Fruit fly (Drosophila melanogaster) whole organism, embryonic: ENCODE measurements around the gene Spn28Dc.
A peak's percentile ranks its signal among the peaks of the same experiment; 100 is the strongest.

Source experiments
- Bdp1 ChIP-seq: fragments of 200-800 bp; sonication (Bioruptor generic); optimal IDR thresholded peaks from 3 replicates; lab custom pipeline; 2016; ENCODE audit warnings: missing biosample characterization, missing genetic modification characterization
- C15 ChIP-seq: fragments of 200-800 bp; sonication (Bioruptor generic); IDR thresholded peaks from 3 replicates; pipeline ENCODE4 v1.3.6; 2022; ENCODE audit warnings: missing biosample characterization, missing genetic modification characterization
- CG10543 ChIP-seq: fragments of 200-800 bp; sonication (Bioruptor generic); optimal IDR thresholded peaks from 3 replicates; lab custom pipeline; 2017; ENCODE audit warnings: missing biosample characterization, mild to moderate bottlenecking, missing genetic modification characterization, moderate library complexity
- CG11504 ChIP-seq: fragments of 200-800 bp; sonication (Bioruptor generic); optimal IDR thresholded peaks from 3 replicates; lab custom pipeline; 2019; ENCODE audit warnings: missing biosample characterization, mild to moderate bottlenecking, missing genetic modification characterization, moderate library complexity
- CG11696 ChIP-seq: fragments of 200-800 bp; sonication (Bioruptor generic); IDR thresholded peaks from 2 replicates; pipeline ENCODE4 v1.3.6; 2022; ENCODE audit warnings: missing biosample characterization, missing genetic modification characterization
- CG12219 ChIP-seq: fragments of 200-800 bp; sonication (Bioruptor generic); optimal IDR thresholded peaks from 3 replicates; lab custom pipeline; 2018; ENCODE audit warnings: missing biosample characterization, mild to moderate bottlenecking, missing genetic modification characterization
- CG13123 ChIP-seq: fragments of 200-800 bp; sonication (Bioruptor generic); optimal IDR thresholded peaks from 2 replicates; lab custom pipeline; 2016; ENCODE audit warnings: missing biosample characterization, missing genetic modification characterization
- CG15073 ChIP-seq: fragments of 200-800 bp; sonication (Bioruptor generic); optimal IDR thresholded peaks from 2 replicates; lab custom pipeline; 2016; ENCODE audit warnings: missing biosample characterization, missing genetic modification characterization
- CG15601 ChIP-seq: fragments of 200-800 bp; sonication (Bioruptor generic); optimal IDR thresholded peaks from 3 replicates; lab custom pipeline; 2019; ENCODE audit warnings: missing biosample characterization, mild to moderate bottlenecking, missing genetic modification characterization, moderate library complexity
- CG17328 ChIP-seq: fragments of 200-800 bp; sonication (Bioruptor generic); IDR thresholded peaks from 2 replicates; pipeline ENCODE4 v1.3.6; 2022; ENCODE audit warnings: missing biosample characterization, missing genetic modification characterization
- CG18619 ChIP-seq: fragments of 200-800 bp; sonication (Bioruptor generic); optimal IDR thresholded peaks from 3 replicates; lab custom pipeline; 2017; ENCODE audit warnings: missing biosample characterization, mild to moderate bottlenecking, missing genetic modification characterization
- CG2120 ChIP-seq: fragments of 200-800 bp; sonication (Bioruptor generic); optimal IDR thresholded peaks from 3 replicates; lab custom pipeline; 2016; ENCODE audit warnings: missing biosample characterization, missing genetic modification characterization
- CG2875 ChIP-seq: fragments of 200-800 bp; sonication (Bioruptor generic); optimal IDR thresholded peaks from 2 replicates; lab custom pipeline; 2017; ENCODE audit warnings: missing biosample characterization, mild to moderate bottlenecking, missing genetic modification characterization, missing genetic modification reagents
- CG34224 ChIP-seq: fragments of 200-800 bp; sonication (Bioruptor generic); IDR thresholded peaks from 3 replicates; pipeline ENCODE4 v1.3.6; 2022; ENCODE audit warnings: missing biosample characterization, missing genetic modification characterization; ENCODE audit not compliant: partially characterized antibody
- CG4707 ChIP-seq: fragments of 200-800 bp; sonication (Bioruptor generic); optimal IDR thresholded peaks from 2 replicates; lab custom pipeline; 2018; ENCODE audit warnings: missing biosample characterization, mild to moderate bottlenecking, missing genetic modification characterization, moderate library complexity
- CG4730 ChIP-seq: fragments of 200-800 bp; sonication (Bioruptor generic); IDR thresholded peaks from 2 replicates; pipeline ENCODE4 v1.3.6; 2022; ENCODE audit warnings: missing biosample characterization, missing genetic modification characterization
- CG6654 ChIP-seq: fragments of 200-800 bp; sonication (Bioruptor generic); optimal IDR thresholded peaks from 2 replicates; lab custom pipeline; 2017; ENCODE audit warnings: missing biosample characterization, mild to moderate bottlenecking, missing genetic modification characterization
- CG7357 ChIP-seq: fragments of 200-800 bp; sonication (Bioruptor generic); IDR thresholded peaks from 3 replicates; pipeline ENCODE4 v1.3.6; 2022; ENCODE audit warnings: missing biosample characterization, missing genetic modification characterization
- CG7372 ChIP-seq: fragments of 200-800 bp; sonication (Bioruptor generic); IDR thresholded peaks from 2 replicates; pipeline ENCODE4 v1.3.6; 2022; ENCODE audit warnings: missing biosample characterization, missing genetic modification characterization
- CG7928 ChIP-seq: fragments of 200-800 bp; sonication (Bioruptor generic); optimal IDR thresholded peaks from 2 replicates; lab custom pipeline; 2017; ENCODE audit warnings: missing biosample characterization, mild to moderate bottlenecking, missing genetic modification characterization
- CG9215 ChIP-seq: fragments of 200-800 bp; sonication (Bioruptor generic); IDR thresholded peaks from 2 replicates; pipeline ENCODE4 v1.3.6; 2022; ENCODE audit warnings: missing biosample characterization, missing genetic modification characterization
- Dbx ChIP-seq: fragments of 200-800 bp; sonication (Bioruptor generic); IDR thresholded peaks from 3 replicates; pipeline ENCODE4 v1.3.6; 2022; ENCODE audit warnings: missing biosample characterization, missing genetic modification characterization
- Drgx ChIP-seq: fragments of 200-800 bp; sonication (Bioruptor generic); IDR thresholded peaks from 2 replicates; pipeline ENCODE4 v1.3.6; 2022; ENCODE audit warnings: missing biosample characterization, missing genetic modification characterization
- Elba2 ChIP-seq: fragments of 200-800 bp; sonication (Bioruptor generic); optimal IDR thresholded peaks from 3 replicates; lab custom pipeline; 2016; ENCODE audit warnings: missing biosample characterization, missing genetic modification characterization
- HHEX ChIP-seq: fragments of 200-800 bp; sonication (Bioruptor generic); optimal IDR thresholded peaks from 3 replicates; lab custom pipeline; 2017; ENCODE audit warnings: missing biosample characterization, mild to moderate bottlenecking, missing genetic modification characterization, missing genetic modification reagents
- HLH54F ChIP-seq: fragments of 200-800 bp; sonication (Bioruptor generic); optimal IDR thresholded peaks from 3 replicates; lab custom pipeline; 2016; ENCODE audit warnings: missing biosample characterization, missing genetic modification characterization
- Mrtf ChIP-seq: fragments of 200-800 bp; sonication (Bioruptor generic); IDR thresholded peaks from 3 replicates; pipeline ENCODE4 v1.3.6; 2022; ENCODE audit warnings: missing biosample characterization, missing genetic modification characterization
- NC2α ChIP-seq: fragments of 200-800 bp; sonication (Bioruptor generic); optimal IDR thresholded peaks from 2 replicates; lab custom pipeline; 2016; ENCODE audit warnings: missing biosample characterization, missing genetic modification characterization
- NC2β ChIP-seq: fragments of 200-800 bp; sonication (Bioruptor generic); optimal IDR thresholded peaks from 2 replicates; lab custom pipeline; 2016; ENCODE audit warnings: missing biosample characterization, missing genetic modification characterization
- Nf-YC ChIP-seq: fragments of 200-800 bp; optimal IDR thresholded peaks from 3 replicates; lab custom pipeline; 2019; ENCODE audit warnings: missing biosample characterization, mild to moderate bottlenecking, missing genetic modification characterization, moderate library complexity
- Ravus ChIP-seq: fragments of 200-800 bp; sonication (Bioruptor generic); IDR thresholded peaks from 2 replicates; pipeline ENCODE4 v1.3.6; 2022; ENCODE audit warnings: missing biosample characterization, missing genetic modification characterization
- Sin3A ChIP-seq: fragments of >200 bp; optimal IDR thresholded peaks from 2 replicates; lab custom pipeline; 2018
- Sox102F ChIP-seq: fragments of 200-800 bp; sonication (Bioruptor generic); optimal IDR thresholded peaks from 2 replicates; lab custom pipeline; 2018; ENCODE audit warnings: missing biosample characterization, mild to moderate bottlenecking, missing genetic modification characterization, moderate library complexity
- Spps ChIP-seq: fragments of 200-800 bp; sonication (Bioruptor generic); optimal IDR thresholded peaks from 2 replicates; lab custom pipeline; 2018; ENCODE audit warnings: missing biosample characterization, mild to moderate bottlenecking, missing genetic modification characterization
- bab2 ChIP-seq: fragments of 200-800 bp; sonication (Bioruptor generic); optimal IDR thresholded peaks from 2 replicates; lab custom pipeline; 2016; ENCODE audit warnings: missing biosample characterization, missing genetic modification characterization
- bcd ChIP-seq: fragments of 200-800 bp; sonication (Bioruptor generic); optimal IDR thresholded peaks from 2 replicates; lab custom pipeline; 2017; ENCODE audit warnings: missing biosample characterization, mild to moderate bottlenecking, missing genetic modification characterization
- danr ChIP-seq: fragments of 200-800 bp; sonication (Bioruptor generic); IDR thresholded peaks from 2 replicates; pipeline ENCODE4 v1.3.6; 2022; ENCODE audit warnings: missing biosample characterization, missing genetic modification characterization
- fd96Cb ChIP-seq: fragments of 200-800 bp; sonication (Bioruptor generic); optimal IDR thresholded peaks from 2 replicates; lab custom pipeline; 2018; ENCODE audit warnings: missing biosample characterization, mild to moderate bottlenecking, missing genetic modification characterization, moderate library complexity
- gsb-n ChIP-seq: fragments of 200-800 bp; sonication (Bioruptor generic); optimal IDR thresholded peaks from 3 replicates; lab custom pipeline; 2018; ENCODE audit warnings: missing biosample characterization, mild to moderate bottlenecking, missing genetic modification characterization
- ind ChIP-seq: fragments of 200-800 bp; sonication (Bioruptor generic); optimal IDR thresholded peaks from 3 replicates; lab custom pipeline; 2016; ENCODE audit warnings: missing biosample characterization, missing genetic modification characterization
- kni ChIP-seq: fragments of 200-800 bp; sonication (Bioruptor generic); optimal IDR thresholded peaks from 3 replicates; lab custom pipeline; 2017; ENCODE audit warnings: mild to moderate bottlenecking, missing biosample characterization, missing genetic modification reagents, missing genetic modification characterization
- lbe ChIP-seq: fragments of 200-800 bp; sonication (Bioruptor generic); optimal IDR thresholded peaks from 2 replicates; lab custom pipeline; 2016; ENCODE audit warnings: missing biosample characterization, mild to moderate bottlenecking, missing genetic modification characterization
- odd ChIP-seq: fragments of 200-800 bp; sonication (Bioruptor generic); optimal IDR thresholded peaks from 2 replicates; lab custom pipeline; 2017; ENCODE audit warnings: missing biosample characterization, mild to moderate bottlenecking, missing genetic modification characterization
- pho ChIP-seq: fragments of 200-800 bp; sonication (Bioruptor generic); optimal IDR thresholded peaks from 2 replicates; lab custom pipeline; 2016; ENCODE audit warnings: missing biosample characterization, missing genetic modification characterization
- phol ChIP-seq: fragments of 200-800 bp; sonication (Bioruptor generic); optimal IDR thresholded peaks from 3 replicates; lab custom pipeline; 2018; ENCODE audit warnings: missing biosample characterization, mild to moderate bottlenecking, missing genetic modification characterization, moderate library complexity
- sim ChIP-seq: fragments of 200-800 bp; sonication (Bioruptor generic); IDR thresholded peaks from 2 replicates; pipeline ENCODE4 v1.3.6; 2022; ENCODE audit warnings: missing biosample characterization, missing genetic modification characterization
- sima ChIP-seq: fragments of 200-800 bp; sonication (Bioruptor generic); optimal IDR thresholded peaks from 2 replicates; lab custom pipeline; 2016; ENCODE audit warnings: missing biosample characterization, missing genetic modification characterization
- sqz ChIP-seq: fragments of 200-800 bp; sonication (Bioruptor generic); optimal IDR thresholded peaks from 3 replicates; lab custom pipeline; 2018; ENCODE audit warnings: missing biosample characterization, mild to moderate bottlenecking, missing genetic modification characterization
- sug ChIP-seq: fragments of 200-800 bp; optimal IDR thresholded peaks from 2 replicates; lab custom pipeline; 2019; ENCODE audit warnings: missing biosample characterization, mild to moderate bottlenecking, missing genetic modification characterization, moderate library complexity
- tap ChIP-seq: fragments of 200-800 bp; optimal IDR thresholded peaks from 3 replicates; lab custom pipeline; 2019; ENCODE audit warnings: missing biosample characterization, mild to moderate bottlenecking, missing genetic modification characterization, moderate library complexity

Spn28Dc gene

DNA sequence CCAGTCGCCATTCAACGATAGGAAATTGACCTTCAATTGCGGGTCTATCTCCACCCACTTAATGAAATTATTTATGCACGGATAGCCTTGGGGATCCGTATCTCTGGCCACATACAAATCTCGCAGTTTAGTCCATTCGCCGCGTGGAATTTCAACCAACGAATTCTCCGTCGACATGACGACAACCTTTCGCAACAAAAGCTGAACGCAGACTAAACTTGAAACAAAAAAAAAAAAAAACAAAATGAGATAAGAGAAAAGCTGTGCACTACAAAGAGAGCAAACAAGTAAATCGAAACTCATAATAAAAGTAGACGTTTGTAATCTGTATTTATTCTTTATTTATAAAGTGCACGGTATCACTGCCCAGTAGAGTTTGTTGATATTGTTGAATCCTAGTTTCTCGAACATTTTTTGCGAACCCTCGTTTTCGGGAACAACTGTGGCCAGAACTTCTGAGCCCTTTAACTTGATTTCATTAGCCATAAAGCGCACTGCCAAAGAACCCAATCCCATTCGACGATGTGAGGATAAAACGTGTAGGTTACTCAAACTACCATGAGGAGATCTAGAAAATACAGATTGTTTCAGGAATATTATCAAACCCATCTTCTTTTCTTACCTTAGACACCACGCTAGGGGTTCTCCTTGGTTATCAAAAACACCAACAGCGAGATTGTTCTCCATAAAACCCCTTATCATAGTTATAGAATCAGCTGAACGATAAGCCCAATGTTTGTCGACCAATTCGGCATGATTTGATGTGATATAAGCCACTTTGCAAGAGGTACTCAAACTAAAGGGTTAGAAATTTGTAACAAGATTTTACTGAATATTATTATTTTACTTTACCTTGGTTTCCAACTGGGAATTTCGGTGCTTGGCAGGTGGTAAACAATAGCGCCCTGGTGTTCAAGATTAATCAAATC lies 2.5 kb upstream of the Spn28Dc start, which contains the start of gene CG12560:
CG12560 (minus strand) TSS at position 195 of the 929 bp plus-strand sequence.
- no peak for TF ChIP-seq kni
- TF ChIP-seq CG2120 = no peak
- TF ChIP-seq gsb-n (tag; lab: Kevin White, UChicago) = no peak
- no peak for TF ChIP-seq Bdp1
- no peak for TF ChIP-seq CG11696 (GFP tag; lab: Robert Waterston, UW)
- TF ChIP-seq CG7357 = no peak
- no peak for TF ChIP-seq lbe
- TF ChIP-seq sug (tag; lab: Kevin White, UChicago) = peak; percentile 75
- TF ChIP-seq sim (GFP tag; lab: Robert Waterston, UW) = 0 out of 2 replicates have a peak, but pooled peaks have one; percentile 23
- TF ChIP-seq ind (GFP tag; lab: Kevin White, UChicago) = no peak
- no peak for TF ChIP-seq C15 (GFP tag; lab: Robert Waterston, UW)
- TF ChIP-seq tap (tag; lab: Kevin White, UChicago) = no peak
- no peak for TF ChIP-seq HLH54F (GFP tag; lab: Kevin White, UChicago)
- no peak for TF ChIP-seq Nf-YC (tag; lab: Kevin White, UChicago)
- peak; percentile 64 for TF ChIP-seq CG11504 (tag; lab: Kevin White, UChicago)
- no peak for TF ChIP-seq danr
- no peak for TF ChIP-seq Spps (tag; lab: Kevin White, UChicago)
- TF ChIP-seq CG15601 = peak; percentile 37
- no peak for TF ChIP-seq CG17328 (GFP tag; lab: Robert Waterston, UW)
- no peak for TF ChIP-seq HHEX
- no peak for TF ChIP-seq Mrtf (GFP tag; lab: Robert Waterston, UW)
- TF ChIP-seq Sin3A (lab: Kevin White, UChicago) = no peak
- no peak for TF ChIP-seq CG34224 (GFP tag; lab: Robert Waterston, UW)
- TF ChIP-seq Sox102F (GFP tag; lab: Kevin White, UChicago) = peak; percentile 32
- TF ChIP-seq phol (tag; lab: Kevin White, UChicago) = no peak
- no peak for TF ChIP-seq Drgx
- peak; percentile 27 for TF ChIP-seq sqz (GFP tag; lab: Kevin White, UChicago)
- TF ChIP-seq CG13123 (GFP tag; lab: Kevin White, UChicago) = peak; percentile 2
- no peak for TF ChIP-seq Ravus (GFP tag; lab: Robert Waterston, UW)
- TF ChIP-seq Dbx = no peak
- TF ChIP-seq bcd (GFP tag; lab: Kevin White, UChicago) = no peak
- no peak for TF ChIP-seq CG18619 (GFP tag; lab: Kevin White, UChicago)
- TF ChIP-seq sima (GFP tag; lab: Kevin White, UChicago) = no peak
- TF ChIP-seq NC2β (GFP tag; lab: Kevin White, UChicago) = no peak
- no peak for TF ChIP-seq CG7372 (GFP tag; lab: Robert Waterston, UW)
- peak; percentile 23 for TF ChIP-seq CG10543 (GFP tag; lab: Kevin White, UChicago)
- no peak for TF ChIP-seq CG7928 (GFP tag; lab: Kevin White, UChicago)
- TF ChIP-seq CG12219 (GFP tag; lab: Kevin White, UChicago) = no peak
- TF ChIP-seq CG2875 (GFP tag; lab: Kevin White, UChicago) = no peak
- no peak for TF ChIP-seq CG4707
- no peak for TF ChIP-seq bab2
- no peak; the same call in 1 of the 2 replicates for TF ChIP-seq CG9215 (GFP tag; lab: Robert Waterston, UW)
- TF ChIP-seq CG4730 (GFP tag; lab: Robert Waterston, UW) = no peak
- TF ChIP-seq Elba2 (GFP tag; lab: Kevin White, UChicago) = no peak
- no peak for TF ChIP-seq fd96Cb (tag; lab: Kevin White, UChicago)
- no peak for TF ChIP-seq NC2α (GFP tag; lab: Kevin White, UChicago)
- TF ChIP-seq odd (GFP tag; lab: Kevin White, UChicago) = no peak
- no peak for TF ChIP-seq CG6654 (GFP tag; lab: Kevin White, UChicago)
- no peak for TF ChIP-seq CG15073 (GFP tag; lab: Kevin White, UChicago)
- TF ChIP-seq pho (GFP tag; lab: Kevin White, UChicago) = peak; percentile 13
